Worm (Caenorhabditis elegans) whole organism, young adult: ENCODE data around the gene F19B10.13.

Source experiments
- B0035.1 ChIP-seq: sonication (generic microtip); optimal IDR thresholded peaks from 2 replicates; lab custom pipeline; 2016; ENCODE audit warnings: missing genetic modification characterization, mild to moderate bottlenecking, missing compliant biosample characterization, missing genotype, missing genetic modification reagents
- C17E4.6 ChIP-seq: fragments of 200-800 bp; sonication (Bioruptor generic); IDR thresholded peaks from 2 replicates; pipeline ENCODE4 v1.3.6; 2022; ENCODE audit warnings: missing genetic modification reagents, missing genetic modification characterization, missing compliant biosample characterization
- F23B12.7 ChIP-seq: sonication (generic microtip); optimal IDR thresholded peaks from 2 replicates; lab custom pipeline; 2017; ENCODE audit warnings: missing genetic modification characterization, mild to moderate bottlenecking, missing compliant biosample characterization, antibody characterized with exemption, moderate library complexity; ENCODE audit not compliant: insufficient read depth
- F37B4.10 ChIP-seq: fragments of 200-800 bp; sonication (Bioruptor generic); IDR thresholded peaks from 2 replicates; pipeline ENCODE4 v1.3.6; 2022; ENCODE audit warnings: missing genetic modification characterization, missing compliant biosample characterization
- Y53F4B.3 ChIP-seq: fragments of 200-800 bp; sonication (Bioruptor generic); IDR thresholded peaks from 2 replicates; pipeline ENCODE4 v1.3.6; 2022; ENCODE audit warnings: missing genetic modification reagents, missing genetic modification characterization, missing compliant biosample characterization
- Y53G8AR.9 ChIP-seq: fragments of 200-800 bp; sonication (Bioruptor generic); conservative IDR thresholded peaks from 2 replicates; pipeline ENCODE4 v1.3.6; 2022; ENCODE audit warnings: missing genetic modification reagents, missing genetic modification characterization, missing compliant biosample characterization
- atf-7 ChIP-seq: sonication (generic microtip); optimal IDR thresholded peaks from 2 replicates; lab custom pipeline; 2017; ENCODE audit warnings: mild to moderate bottlenecking, missing genetic modification characterization, missing compliant biosample characterization
- attf-5 ChIP-seq: fragments of 200-800 bp; sonication (Bioruptor generic); optimal IDR thresholded peaks from 2 replicates; lab custom pipeline; 2018; ENCODE audit warnings: mild to moderate bottlenecking, missing genetic modification characterization, missing compliant biosample characterization
- attf-6 ChIP-seq: fragments of 200-800 bp; sonication (Bioruptor generic); IDR thresholded peaks from 2 replicates; pipeline ENCODE4 v1.3.6; 2022; ENCODE audit warnings: missing genetic modification reagents, missing genetic modification characterization, missing compliant biosample characterization
- cebp-1 ChIP-seq, 2 experiments: fragments of 200-800 bp in 1 of 2; sonication (Bioruptor generic) in 1 of 2; sonication (generic microtip) in 1 of 2; IDR thresholded peaks in 1 of 2; optimal IDR thresholded peaks in 1 of 2; 2 replicates each; pipeline versions ENCODE4 v1.3.6 to Lab custom; 2017 to 2022; ENCODE audit warnings: missing compliant biosample characterization in 2 of 2, missing genetic modification characterization in 2 of 2, mild to moderate bottlenecking in 1 of 2, missing genetic modification reagents in 1 of 2, moderate library complexity in 1 of 2
- ceh-100 ChIP-seq: fragments of 200-800 bp; sonication (Bioruptor generic); IDR thresholded peaks from 2 replicates; pipeline ENCODE4 v1.3.6; 2022; ENCODE audit warnings: missing genetic modification reagents, missing genetic modification characterization, missing compliant biosample characterization
- ceh-40 ChIP-seq: fragments of 200-800 bp; sonication (Bioruptor generic); IDR thresholded peaks from 2 replicates; pipeline ENCODE4 v1.3.6; 2022; ENCODE audit warnings: missing genetic modification characterization, missing compliant biosample characterization
- ceh-58 ChIP-seq: fragments of 200-800 bp; sonication (Bioruptor generic); IDR thresholded peaks from 2 replicates; pipeline ENCODE4 v1.3.6; 2022; ENCODE audit warnings: missing genetic modification characterization, missing compliant biosample characterization
- dox-1 ChIP-seq: fragments of 200-800 bp; sonication (Bioruptor generic); IDR thresholded peaks from 2 replicates; pipeline ENCODE4 v1.3.6; 2022; ENCODE audit warnings: missing genetic modification reagents, missing genetic modification characterization, missing compliant biosample characterization
- dpl-1 ChIP-seq: fragments of 150-350 bp; optimal IDR thresholded peaks from 2 replicates; lab custom pipeline; 2014; ENCODE audit warnings: missing biosample characterization, missing genetic modification reagents, missing genetic modification characterization
- efl-1 ChIP-seq: fragments of 150-350 bp; optimal IDR thresholded peaks from 2 replicates; lab custom pipeline; 2014; ENCODE audit warnings: missing biosample characterization, missing genetic modification reagents, missing genetic modification characterization
- gei-17 ChIP-seq: fragments of 200-800 bp; sonication (Bioruptor generic); optimal IDR thresholded peaks from 2 replicates; lab custom pipeline; 2018; ENCODE audit warnings: mild to moderate bottlenecking, missing genetic modification characterization, missing compliant biosample characterization
- hlh-12 ChIP-seq: sonication (generic microtip); optimal IDR thresholded peaks from 2 replicates; lab custom pipeline; 2016; ENCODE audit warnings: missing genetic modification characterization, missing compliant biosample characterization
- let-526 ChIP-seq: fragments of 200-800 bp; sonication (Bioruptor generic); IDR thresholded peaks from 2 replicates; pipeline ENCODE4 v1.3.6; 2022; ENCODE audit warnings: missing genetic modification reagents, missing genetic modification characterization, missing compliant biosample characterization
- let-607 ChIP-seq, 2 experiments: fragments of 200-800 bp in 1 of 2; sonication (Bioruptor generic) in 1 of 2; sonication (generic microtip) in 1 of 2; optimal IDR thresholded peaks; 2 replicates each; lab custom pipeline; 2016 to 2018; ENCODE audit warnings: mild to moderate bottlenecking in 2 of 2, missing compliant biosample characterization in 2 of 2, missing genetic modification characterization in 2 of 2, moderate library complexity in 2 of 2, missing genotype in 1 of 2
- lin-35 ChIP-seq, 3 experiments: fragments of 150-350 bp in 2 of 3; sonication (generic microtip) in 1 of 3; optimal IDR thresholded peaks; 2 replicates each; lab custom pipeline; 2014 to 2018; ENCODE audit warnings: missing biosample characterization in 3 of 3, missing genetic modification characterization in 3 of 3, missing genetic modification reagents in 3 of 3
- lin-54 ChIP-seq: fragments of 200-800 bp; sonication (Bioruptor generic); optimal IDR thresholded peaks from 2 replicates; lab custom pipeline; 2018; ENCODE audit warnings: mild to moderate bottlenecking, missing genetic modification characterization, missing compliant biosample characterization
- madf-3 ChIP-seq: fragments of 200-800 bp; sonication (Bioruptor generic); IDR thresholded peaks from 2 replicates; pipeline ENCODE4 v1.3.6; 2022; ENCODE audit warnings: missing genetic modification reagents, missing genetic modification characterization, missing compliant biosample characterization
- madf-8 ChIP-seq: fragments of 200-800 bp; sonication (Bioruptor generic); conservative IDR thresholded peaks from 2 replicates; pipeline ENCODE4 v1.3.6; 2022; ENCODE audit warnings: missing genetic modification reagents, missing genetic modification characterization, missing compliant biosample characterization
- mcd-1 ChIP-seq: fragments of 200-800 bp; sonication (Bioruptor generic); IDR thresholded peaks from 2 replicates; pipeline ENCODE4 v1.3.6; 2022; ENCODE audit warnings: missing genetic modification reagents, missing genetic modification characterization, missing compliant biosample characterization
- mes-4 ChIP-seq: sonication (generic microtip); optimal IDR thresholded peaks from 2 replicates; lab custom pipeline; 2016; ENCODE audit warnings: missing genotype, missing genetic modification characterization, missing compliant biosample characterization
- mxl-1 ChIP-seq: sonication (generic microtip); optimal IDR thresholded peaks from 2 replicates; lab custom pipeline; 2016; ENCODE audit warnings: missing genetic modification characterization, missing compliant biosample characterization
- nfyb-1 ChIP-seq: fragments of 200-800 bp; sonication (Bioruptor generic); IDR thresholded peaks from 2 replicates; pipeline ENCODE4 v1.3.6; 2022; ENCODE audit warnings: missing genetic modification reagents, missing genetic modification characterization, missing compliant biosample characterization
- nhr-179 ChIP-seq: sonication (generic microtip); optimal IDR thresholded peaks from 2 replicates; lab custom pipeline; 2016; ENCODE audit warnings: mild to moderate bottlenecking, missing genetic modification characterization, missing compliant biosample characterization
- nhr-27 ChIP-seq: fragments of 200-800 bp; sonication (Bioruptor generic); optimal IDR thresholded peaks from 2 replicates; lab custom pipeline; 2018; ENCODE audit warnings: mild to moderate bottlenecking, missing genetic modification characterization, moderate library complexity, missing compliant biosample characterization
- nhr-80 ChIP-seq: sonication (generic microtip); optimal IDR thresholded peaks from 2 replicates; lab custom pipeline; 2016; ENCODE audit warnings: missing genetic modification characterization, missing compliant biosample characterization
- repo-1 ChIP-seq: sonication (generic microtip); optimal IDR thresholded peaks from 2 replicates; lab custom pipeline; 2017; ENCODE audit warnings: mild to moderate bottlenecking, missing genetic modification characterization, missing compliant biosample characterization
- sdz-38 ChIP-seq: sonication (generic microtip); optimal IDR thresholded peaks from 2 replicates; lab custom pipeline; 2016; ENCODE audit warnings: missing genotype, missing genetic modification characterization, missing compliant biosample characterization
- snpc-4 ChIP-seq, 5 experiments: fragments of 150-350 bp in 1 of 5; sonication (generic microtip) in 4 of 5; optimal IDR thresholded peaks; 2 replicates each; lab custom pipeline; 2014 to 2018; ENCODE audit warnings: missing genetic modification characterization in 5 of 5, missing biosample characterization in 3 of 5, antibody characterized with exemption in 2 of 5, mild to moderate bottlenecking in 2 of 5, missing compliant biosample characterization in 2 of 5, missing genotype in 2 of 5, moderate library complexity in 2 of 5, missing genetic modification reagents in 1 of 5
- tbp1 ChIP-seq: fragments of 200-800 bp; sonication (Bioruptor generic); optimal IDR thresholded peaks from 2 replicates; lab custom pipeline; 2018; ENCODE audit warnings: mild to moderate bottlenecking, missing genetic modification characterization, missing compliant biosample characterization
- unc-62 ChIP-seq: fragments of 150-350 bp; optimal IDR thresholded peaks from 2 replicates; lab custom pipeline; 2014; ENCODE audit warnings: missing biosample characterization, missing genetic modification reagents, missing genetic modification characterization
- zim-3 ChIP-seq: sonication (generic microtip); optimal IDR thresholded peaks from 2 replicates; lab custom pipeline; 2017; ENCODE audit warnings: mild to moderate bottlenecking, missing genetic modification characterization, moderate library complexity, missing compliant biosample characterization
- ztf-22 ChIP-seq: fragments of 200-800 bp; sonication (Bioruptor generic); optimal IDR thresholded peaks from 2 replicates; lab custom pipeline; 2018; ENCODE audit warnings: mild to moderate bottlenecking, missing genetic modification characterization, moderate library complexity, missing compliant biosample characterization

Gene F19B10.13

DNA sequence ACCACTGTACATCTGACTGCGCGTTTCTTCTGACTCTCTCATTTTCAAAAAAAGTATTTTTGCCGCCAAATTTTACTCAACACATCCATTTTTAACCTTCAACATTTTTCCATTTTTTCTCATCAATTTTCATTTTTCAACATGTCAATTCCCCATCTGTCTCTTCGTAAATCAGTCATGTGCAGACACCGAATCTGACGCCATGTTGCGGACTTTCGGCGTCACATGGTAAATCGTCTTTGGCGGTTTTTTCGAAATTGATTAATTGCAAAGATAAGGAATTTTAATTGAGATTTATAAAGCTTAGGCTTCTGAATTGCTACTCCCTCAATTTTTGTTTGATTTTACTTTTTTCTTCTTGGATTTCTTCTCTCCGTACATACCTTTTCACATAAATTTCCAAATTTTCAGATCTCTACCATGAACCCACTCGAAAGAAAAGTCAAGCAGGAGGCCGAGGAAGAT is 20.7 kb downstream of the F19B10.13 start, which contains the start of gene F19B10.1:
TSS of gene F19B10.1 (plus strand) at position 415 of the 465 bp plus-strand sequence.
- TF ChIP-seq let-526 (GFP tag; lab: Robert Waterston, UW), result no peak
- TF ChIP-seq efl-1 (GFP tag; lab: Kevin White, UChicago), result peak; percentile 33
- peak; percentile 71; the same call in 1 of the 2 replicates for TF ChIP-seq nfyb-1 (GFP tag; lab: Robert Waterston, UW)
- TF ChIP-seq F23B12.7 (tag; lab: Kevin White, UChicago), result peak; percentile 18
- TF ChIP-seq lin-35 (GFP tag; optimal IDR thresholded peaks at IDR 0.05; lab: Kevin White, UChicago), result peak in 1 of 3 experiments; percentile 92
- peak; percentile 80 for TF ChIP-seq lin-54 (GFP tag; lab: Kevin White, UChicago)
- TF ChIP-seq mcd-1, result peak; percentile 66; the same call in 1 of the 2 replicates
- no peak for TF ChIP-seq snpc-4 (GFP tag; optimal IDR thresholded peaks at IDR 0.05; lab: Kevin White, UChicago)
- peak in 1 of 4 experiments; percentile 62 for TF ChIP-seq snpc-4 (tag; optimal IDR thresholded peaks at IDR 0.05; lab: Kevin White, UChicago)
- TF ChIP-seq attf-5 (GFP tag; lab: Kevin White, UChicago), result peak; percentile 66
- TF ChIP-seq dox-1 (GFP tag; lab: Robert Waterston, UW), result 0 out of 2 replicates have a peak, but pooled peaks have one; percentile 44
- no peak for TF ChIP-seq sdz-38 (tag; lab: Kevin White, UChicago)
- peak; percentile 60 for TF ChIP-seq dpl-1 (GFP tag; lab: Kevin White, UChicago)
- TF ChIP-seq tbp1 (GFP tag; lab: Kevin White, UChicago), result peak; percentile 37
- TF ChIP-seq nhr-80 (tag; lab: Kevin White, UChicago), result peak; percentile 61
- TF ChIP-seq Y53G8AR.9 (GFP tag; lab: Robert Waterston, UW), result 0 out of 2 replicates have a peak, but pooled peaks have one; percentile 31
- TF ChIP-seq let-607 (tag; optimal IDR thresholded peaks at IDR 0.05; lab: Kevin White, UChicago), result no peak

DNA sequence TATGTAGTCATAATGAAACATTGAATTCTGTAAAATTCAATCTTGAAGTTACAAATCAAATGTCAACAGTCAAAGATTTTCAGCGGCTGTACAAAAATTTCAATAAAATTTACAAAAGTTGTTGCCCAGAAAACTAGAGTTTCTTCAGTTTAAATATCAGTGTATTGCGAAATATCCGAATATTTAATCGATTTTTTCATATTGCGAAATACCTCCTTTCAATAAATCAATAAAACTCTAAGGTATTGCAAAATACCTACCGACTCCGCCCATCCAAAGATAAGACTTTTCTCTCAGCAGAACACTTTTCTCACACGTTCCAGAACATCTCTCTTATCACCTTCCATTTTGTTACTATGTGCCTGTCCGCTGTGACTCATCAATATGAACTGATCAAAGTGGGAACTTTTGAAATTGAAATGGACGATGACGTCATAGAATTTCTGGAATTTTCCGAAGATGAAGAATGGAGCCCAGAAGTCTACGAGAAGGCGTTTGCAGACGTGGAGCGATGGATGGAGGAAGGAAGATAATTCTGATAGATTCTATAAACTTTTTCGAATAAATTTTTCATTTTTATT is 22.5 kb downstream of the F19B10.13 start:
- TF ChIP-seq unc-62 (no peak), snpc-4 (GFP tag; optimal IDR thresholded peaks at IDR 0.05; lab: Kevin White, UChicago) (no peak), snpc-4 (tag; optimal IDR thresholded peaks at IDR 0.05; lab: Kevin White, UChicago) (no peak), ceh-100 (no peak), dox-1 (GFP tag; lab: Robert Waterston, UW) (no peak), nhr-179 (tag; lab: Kevin White, UChicago) (no peak), attf-6 (no peak), mes-4 (tag; lab: Kevin White, UChicago) (no peak), ceh-58 (GFP tag; lab: Robert Waterston, UW) (no peak), cebp-1 (GFP tag; IDR thresholded peaks at IDR 0.05; lab: Robert Waterston, UW) (peak; percentile 95), cebp-1 (tag; optimal IDR thresholded peaks at IDR 0.05; lab: Kevin White, UChicago) (peak; percentile 99), zim-3 (tag; lab: Kevin White, UChicago) (no peak), F23B12.7 (tag; lab: Kevin White, UChicago) (no peak), hlh-12 (tag; lab: Kevin White, UChicago) (no peak), madf-8 (GFP tag; lab: Robert Waterston, UW) (no peak), ceh-40 (no peak), Y53F4B.3 (GFP tag; lab: Robert Waterston, UW) (no peak), B0035.1 (tag; lab: Kevin White, UChicago) (no peak), mxl-1 (no peak), C17E4.6 (GFP tag; lab: Robert Waterston, UW) (no peak), gei-17 (GFP tag; lab: Kevin White, UChicago) (no peak), atf-7 (tag; lab: Kevin White, UChicago) (peak; percentile 64), nhr-27 (tag; lab: Kevin White, UChicago) (no peak), repo-1 (no peak), ztf-22 (no peak), F37B4.10 (GFP tag; lab: Robert Waterston, UW) (no peak), madf-3 (GFP tag; lab: Robert Waterston, UW) (no peak), nfyb-1 (GFP tag; lab: Robert Waterston, UW) (0 out of 2 replicates have a peak, but pooled peaks have one; percentile 55), nhr-80 (tag; lab: Kevin White, UChicago) (peak; percentile 4)
